Worm (Caenorhabditis elegans) whole organism, late embryonic: ENCODE results near the gene ZK1067.3.

ENCODE experiments used
- ama-1 ChIP-seq: fragments of 150-350 bp; optimal IDR thresholded peaks from 2 replicates; lab custom pipeline; 2014
- elt-4 ChIP-seq: sonication (generic microtip); optimal IDR thresholded peaks from 2 replicates; lab custom pipeline; 2016; ENCODE audit warnings: missing genetic modification characterization, missing compliant biosample characterization
- pha-2 ChIP-seq: sonication (generic microtip); optimal IDR thresholded peaks from 2 replicates; lab custom pipeline; 2017; ENCODE audit warnings: mild to moderate bottlenecking, missing genetic modification characterization, missing compliant biosample characterization
- rnt-1 ChIP-seq: sonication (generic microtip); optimal IDR thresholded peaks from 2 replicates; lab custom pipeline; 2016; ENCODE audit warnings: missing genetic modification characterization, missing compliant biosample characterization
- unc-42 ChIP-seq: sonication (generic microtip); optimal IDR thresholded peaks from 2 replicates; lab custom pipeline; 2016; ENCODE audit warnings: missing genotype, missing genetic modification characterization, missing compliant biosample characterization

DNA sequence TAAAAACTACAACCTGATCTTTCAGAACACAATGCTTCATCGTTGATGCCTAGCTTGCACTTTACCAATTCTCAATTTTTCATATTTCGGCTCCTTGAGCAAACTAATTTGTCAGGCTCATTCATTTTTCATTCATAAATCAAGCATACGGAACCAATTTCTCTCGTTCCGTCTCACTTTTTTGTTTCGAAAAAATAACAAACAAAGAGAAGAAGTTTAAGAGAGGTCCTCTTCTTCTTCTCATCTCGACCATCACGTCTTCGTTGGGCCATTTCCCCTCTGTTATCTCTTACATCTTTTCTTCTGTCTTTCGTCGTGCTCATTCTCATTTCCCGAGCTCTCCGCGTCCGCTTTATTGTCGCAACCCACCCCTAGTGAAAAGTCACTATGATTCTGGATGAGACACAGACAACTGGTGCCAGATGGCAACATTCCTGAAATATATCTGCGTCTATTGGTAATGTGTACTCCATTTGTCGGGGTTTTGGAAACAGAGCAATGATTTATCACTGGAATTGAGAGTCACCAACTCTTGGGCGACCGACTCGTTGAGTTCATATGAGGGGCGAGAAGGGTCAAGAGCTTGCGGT is 41.7 kb downstream of the ZK1067.3 start:
- TF ChIP-seq elt-4 (tag; lab: Kevin White, UChicago): no peak
- no peak for TF ChIP-seq ama-1 (lab: Kevin White, UChicago)
- TF ChIP-seq pha-2: no peak
- peak; percentile 61 for TF ChIP-seq rnt-1
- no peak for TF ChIP-seq unc-42 (tag; lab: Kevin White, UChicago)
